Fruit fly (Drosophila melanogaster) whole organism, prepupa: Measurements from ENCODE around the gene CG5171.

Experiments
- CG10631 ChIP-seq: fragments of 200-800 bp; sonication (Bioruptor generic); optimal IDR thresholded peaks from 2 replicates; lab custom pipeline; 2016; ENCODE audit warnings: missing biosample characterization, missing genetic modification characterization
- CG11294 ChIP-seq: fragments of 200-800 bp; sonication (Bioruptor generic); IDR thresholded peaks from 2 replicates; pipeline ENCODE4 v1.3.6; 2022; ENCODE audit warnings: missing biosample characterization, missing genetic modification characterization
- CG11902 ChIP-seq: fragments of 200-800 bp; sonication (Bioruptor generic); optimal IDR thresholded peaks from 3 replicates; lab custom pipeline; 2016; ENCODE audit warnings: missing biosample characterization, missing genetic modification characterization
- CG15336 ChIP-seq: fragments of 200-800 bp; sonication (Bioruptor generic); IDR thresholded peaks from 2 replicates; pipeline ENCODE4 v1.3.6; 2022; ENCODE audit warnings: missing biosample characterization, missing genetic modification characterization
- CG32006 ChIP-seq: fragments of 200-800 bp; sonication (Bioruptor generic); optimal IDR thresholded peaks from 3 replicates; lab custom pipeline; 2017; ENCODE audit warnings: missing biosample characterization, mild to moderate bottlenecking, missing genetic modification characterization
- CG34406 ChIP-seq: fragments of 200-800 bp; sonication (Bioruptor generic); optimal IDR thresholded peaks from 3 replicates; lab custom pipeline; 2016; ENCODE audit warnings: missing biosample characterization, missing genetic modification characterization
- CG3919 ChIP-seq: fragments of 200-800 bp; sonication (Bioruptor generic); optimal IDR thresholded peaks from 3 replicates; lab custom pipeline; 2016; ENCODE audit warnings: missing biosample characterization, missing genetic modification characterization
- CG6276 ChIP-seq: fragments of 200-800 bp; sonication (Bioruptor generic); optimal IDR thresholded peaks from 2 replicates; lab custom pipeline; 2017; ENCODE audit warnings: missing biosample characterization, mild to moderate bottlenecking, missing genetic modification characterization
- CG6808 ChIP-seq: fragments of 200-800 bp; sonication (Bioruptor generic); optimal IDR thresholded peaks from 3 replicates; lab custom pipeline; 2017; ENCODE audit warnings: missing biosample characterization, missing genetic modification characterization, mild to moderate bottlenecking, moderate library complexity, missing genetic modification reagents
- CG6854 ChIP-seq: fragments of 200-800 bp; sonication (Bioruptor generic); optimal IDR thresholded peaks from 2 replicates; lab custom pipeline; 2017; ENCODE audit warnings: missing biosample characterization, mild to moderate bottlenecking, missing genetic modification characterization
- CG8119 ChIP-seq: fragments of 200-800 bp; sonication (Bioruptor generic); IDR thresholded peaks from 3 replicates; pipeline ENCODE4 v1.3.6; 2022; ENCODE audit warnings: missing biosample characterization, missing genetic modification characterization
- CG8319 ChIP-seq: fragments of 200-800 bp; sonication (Bioruptor generic); optimal IDR thresholded peaks from 3 replicates; lab custom pipeline; 2016; ENCODE audit warnings: missing biosample characterization, missing genetic modification characterization
- CG8632 ChIP-seq: fragments of 200-800 bp; sonication (Bioruptor generic); optimal IDR thresholded peaks from 3 replicates; lab custom pipeline; 2016; ENCODE audit warnings: missing biosample characterization, missing genetic modification characterization
- CG9139 ChIP-seq: fragments of 200-800 bp; sonication (Bioruptor generic); optimal IDR thresholded peaks from 3 replicates; lab custom pipeline; 2017; ENCODE audit warnings: missing biosample characterization, mild to moderate bottlenecking, missing genetic modification characterization
- Eip75B ChIP-seq: fragments of 200-800 bp; sonication (Bioruptor generic); optimal IDR thresholded peaks from 3 replicates; lab custom pipeline; 2016; ENCODE audit warnings: missing biosample characterization, missing genetic modification characterization
- Eip78C ChIP-seq: fragments of 200-800 bp; sonication (Bioruptor generic); peaks from one replicate; lab custom pipeline; 2016; ENCODE audit warnings: missing biosample characterization, missing genetic modification characterization
- Hr38 ChIP-seq: sonication (Bioruptor generic); optimal IDR thresholded peaks from 2 replicates; lab custom pipeline; 2016; ENCODE audit warnings: missing biosample characterization, missing genetic modification characterization
- Hr39 ChIP-seq: fragments of 200-800 bp; sonication (Bioruptor generic); optimal IDR thresholded peaks from 2 replicates; lab custom pipeline; 2016; ENCODE audit warnings: missing biosample characterization, missing genetic modification characterization
- Hr4 ChIP-seq: fragments of 200-800 bp; sonication (Bioruptor generic); optimal IDR thresholded peaks from 3 replicates; lab custom pipeline; 2016; ENCODE audit warnings: missing biosample characterization, missing genetic modification characterization
- OdsH ChIP-seq: fragments of 200-800 bp; sonication (Bioruptor generic); optimal IDR thresholded peaks from 3 replicates; lab custom pipeline; 2016; ENCODE audit warnings: missing biosample characterization, missing genetic modification characterization
- Smox ChIP-seq: fragments of 200-800 bp; sonication (Bioruptor generic); optimal IDR thresholded peaks from 3 replicates; lab custom pipeline; 2016; ENCODE audit warnings: missing biosample characterization, missing genetic modification characterization
- Sox14 ChIP-seq: fragments of 200-800 bp; sonication (Bioruptor generic); optimal IDR thresholded peaks from 3 replicates; lab custom pipeline; 2016; ENCODE audit warnings: missing biosample characterization, missing genetic modification characterization
- cyc ChIP-seq: fragments of 200-800 bp; sonication (Bioruptor generic); optimal IDR thresholded peaks from 3 replicates; lab custom pipeline; 2016; ENCODE audit warnings: missing biosample characterization, missing genetic modification characterization
- dac ChIP-seq: fragments of 200-800 bp; sonication (Bioruptor generic); optimal IDR thresholded peaks from 2 replicates; lab custom pipeline; 2017; ENCODE audit warnings: missing biosample characterization, mild to moderate bottlenecking, missing genetic modification characterization
- esn ChIP-seq: fragments of 200-800 bp; sonication (Bioruptor generic); optimal IDR thresholded peaks from 2 replicates; lab custom pipeline; 2016; ENCODE audit warnings: missing biosample characterization, mild to moderate bottlenecking, missing genetic modification characterization, moderate library complexity
- lz ChIP-seq: fragments of 200-800 bp; sonication (Bioruptor generic); optimal IDR thresholded peaks from 3 replicates; lab custom pipeline; 2016; ENCODE audit warnings: missing biosample characterization, missing genetic modification characterization
- net ChIP-seq: fragments of 200-800 bp; sonication (Bioruptor generic); optimal IDR thresholded peaks from 3 replicates; lab custom pipeline; 2016; ENCODE audit warnings: missing biosample characterization, missing genetic modification characterization
- pdm3 ChIP-seq: fragments of 200-800 bp; sonication (Bioruptor generic); optimal IDR thresholded peaks from 3 replicates; lab custom pipeline; 2016; ENCODE audit warnings: missing biosample characterization, missing genetic modification characterization
- svp ChIP-seq: fragments of 200-800 bp; sonication (Bioruptor generic); peaks from one replicate; lab custom pipeline; 2016; ENCODE audit warnings: missing biosample characterization, missing genetic modification characterization
- vri ChIP-seq: fragments of 200-800 bp; sonication (Bioruptor generic); optimal IDR thresholded peaks from 3 replicates; lab custom pipeline; 2016; ENCODE audit warnings: missing biosample characterization, mild to moderate bottlenecking, missing genetic modification characterization

The CG5171 gene

dm6 chr2L:7437325-7437707 lies 36.2 kb downstream of the CG5171 start, which contains the start of gene CG5973 (continued):
- TF ChIP-seq OdsH: no peak
- peak; percentile 12 for TF ChIP-seq net

- TF ChIP-seq CG15336 (GFP tag; lab: Robert Waterston, UW) (0 out of 2 replicates have a peak, but pooled peaks have one; percentile 16), svp (GFP tag; lab: Kevin White, UChicago) (no peak), Eip78C (GFP tag; lab: Kevin White, UChicago) (peak; percentile 43), esn (GFP tag; lab: Kevin White, UChicago) (peak; percentile 8), Hr38 (GFP tag; lab: Kevin White, UChicago) (no peak), net (no peak), CG3919 (GFP tag; lab: Kevin White, UChicago) (no peak), CG8119 (GFP tag; lab: Robert Waterston, UW) (peak; percentile 34; the same call in 1 of the 3 replicates), lz (no peak), CG11902 (no peak), CG32006 (GFP tag; lab: Kevin White, UChicago) (peak; percentile 19), CG8632 (GFP tag; lab: Kevin White, UChicago) (no peak), CG10631 (GFP tag; lab: Kevin White, UChicago) (no peak)
Measured at dm6 chr2L:7438505-7438904, 37.4 kb downstream of the CG5171 start.

- TF ChIP-seq Smox (GFP tag; lab: Kevin White, UChicago) (no peak), Sox14 (GFP tag; lab: Kevin White, UChicago) (peak; percentile 7), pdm3 (no peak), vri (peak; percentile 92)
Measured at dm6 chr2L:7440458-7441018, 39.4 kb downstream of the CG5171 start.

dm6 chr2L:7442106-7442505 lies 41.0 kb downstream of the CG5171 start:
- TF ChIP-seq Eip75B (GFP tag; lab: Kevin White, UChicago) (no peak), CG9139 (GFP tag; lab: Kevin White, UChicago) (no peak)

dm6 chr2L:7442929-7443328 lies 41.8 kb downstream of the CG5171 start:
- TF ChIP-seq Eip78C (GFP tag; lab: Kevin White, UChicago) (peak; percentile 41), CG8119 (GFP tag; lab: Robert Waterston, UW) (no peak), CG34406 (GFP tag; lab: Kevin White, UChicago) (no peak), svp (GFP tag; lab: Kevin White, UChicago) (peak; percentile 11), dac (GFP tag; lab: Kevin White, UChicago) (no peak), CG6854 (GFP tag; lab: Kevin White, UChicago) (no peak), Hr39 (GFP tag; lab: Kevin White, UChicago) (no peak)

dm6 chr2L:7447820-7448219 lies 46.7 kb downstream of the CG5171 start:
- no peak for TF ChIP-seq lz
- TF ChIP-seq CG6276 (GFP tag; lab: Kevin White, UChicago): peak; percentile 32
- TF ChIP-seq, all 60 proteins: peak for 1

- TF ChIP-seq cyc (no peak), svp (GFP tag; lab: Kevin White, UChicago) (peak; percentile 95)
Measured at dm6 chr2L:7448371-7448770, 47.2 kb downstream of the CG5171 start.

- TF ChIP-seq CG6808 (GFP tag; lab: Kevin White, UChicago) (no peak), Eip78C (GFP tag; lab: Kevin White, UChicago) (peak; percentile 19), Hr4 (GFP tag; lab: Kevin White, UChicago) (no peak), esn (GFP tag; lab: Kevin White, UChicago) (no peak), svp (GFP tag; lab: Kevin White, UChicago) (peak; percentile 32), vri (peak; percentile 17), CG11294 (GFP tag; lab: Robert Waterston, UW) (no peak), CG8319 (GFP tag; lab: Kevin White, UChicago) (no peak), CG6276 (GFP tag; lab: Kevin White, UChicago) (no peak), CG3919 (GFP tag; lab: Kevin White, UChicago) (no peak)
Measured at dm6 chr2L:7450966-7451365, 49.8 kb downstream of the CG5171 start, which contains the start of gene santa-maria. TSS of gene santa-maria (minus strand) at chr2L:7451244.
